Worm (Caenorhabditis elegans) whole organism, L2 larva: ENCODE results near the gene T21C9.6.

Experiments
- C34F6.9 ChIP-seq: fragments of 150-350 bp; optimal IDR thresholded peaks from 2 replicates; lab custom pipeline; 2014; ENCODE audit warnings: missing biosample characterization, missing genetic modification characterization
- R02D3.7 ChIP-seq: fragments of 150-350 bp; optimal IDR thresholded peaks from 2 replicates; lab custom pipeline; 2014; ENCODE audit warnings: missing biosample characterization, missing genetic modification characterization
- lin-13 ChIP-seq: fragments of 150-350 bp; optimal IDR thresholded peaks from 2 replicates; lab custom pipeline; 2014; ENCODE audit warnings: missing biosample characterization, missing genetic modification reagents, missing genetic modification characterization
- mab-5 ChIP-seq: fragments of 150-350 bp; optimal IDR thresholded peaks from 2 replicates; lab custom pipeline; 2014; ENCODE audit warnings: missing biosample characterization, missing genetic modification characterization
- nhr-23 ChIP-seq: fragments of 150-350 bp; optimal IDR thresholded peaks from 2 replicates; lab custom pipeline; 2014; ENCODE audit warnings: missing biosample characterization, missing genetic modification reagents, missing genetic modification characterization
- skn-1 ChIP-seq: sonication (generic microtip); optimal IDR thresholded peaks from 2 replicates; lab custom pipeline; 2017; ENCODE audit warnings: missing biosample characterization, missing genetic modification characterization
- snpc-4 ChIP-seq: fragments of 150-350 bp; optimal IDR thresholded peaks from 2 replicates; lab custom pipeline; 2014; ENCODE audit warnings: missing biosample characterization, missing genetic modification characterization
- unc-62 ChIP-seq: fragments of 150-350 bp; optimal IDR thresholded peaks from 2 replicates; lab custom pipeline; 2014; ENCODE audit warnings: missing biosample characterization, missing genetic modification reagents, missing genetic modification characterization
- ztf-11 ChIP-seq: sonication (generic microtip); optimal IDR thresholded peaks from 2 replicates; lab custom pipeline; 2017; ENCODE audit warnings: missing biosample characterization, missing genetic modification characterization

DNA sequence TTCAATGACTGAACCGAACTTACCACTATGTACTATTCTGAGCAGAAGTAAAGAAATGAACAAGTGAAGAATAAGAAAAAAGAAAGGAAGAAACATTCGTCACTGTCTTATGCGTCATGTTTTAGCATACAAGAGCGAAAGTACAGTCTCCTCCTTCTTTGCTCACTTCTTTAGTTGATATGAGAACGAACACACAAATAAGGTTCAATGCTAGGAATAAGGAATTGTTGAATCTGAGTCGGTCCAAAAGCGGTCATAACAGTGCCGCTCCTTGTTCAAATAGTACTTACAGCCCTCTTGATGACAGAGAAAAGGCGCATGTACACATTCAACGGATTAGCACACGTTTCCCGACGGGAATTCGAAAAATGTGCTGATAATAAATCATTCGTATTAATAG lies 42.6 kb upstream of the T21C9.6 start, which contains the start of gene F25D1.8:
- TF ChIP-seq R02D3.7 (tag; lab: Kevin White, UChicago) (no peak), nhr-23 (no peak), snpc-4 (tag; lab: Kevin White, UChicago) (no peak), lin-13 (no peak), skn-1 (tag; lab: Kevin White, UChicago) (no peak), unc-62 (GFP tag; lab: Kevin White, UChicago) (no peak), ztf-11 (tag; lab: Kevin White, UChicago) (no peak), C34F6.9 (tag; lab: Kevin White, UChicago) (no peak), mab-5 (tag; lab: Kevin White, UChicago) (no peak)
